Worm (Caenorhabditis elegans): ENCODE data around the gene fbxa-106.

ce11 chrV:18091216-18091615, 6.2 kb upstream of the fbxa-106 start:
- TF ChIP-seq sup-37 (GFP tag; optimal IDR thresholded peaks at IDR 0.05) (no peak), fkh-10 (GFP tag; optimal IDR thresholded peaks at IDR 0.05) (no peak), unc-62 (GFP tag; optimal IDR thresholded peaks at IDR 0.05) (no peak), nhr-237 (tag; optimal IDR thresholded peaks at IDR 0.05) (no peak)
